Fruit fly (Drosophila melanogaster): ENCODE data around the gene CG17568.
A peak's percentile ranks its signal among the peaks of the same experiment; 100 is the strongest.

The CG17568 gene

dm6 chr2L:19142176-19142870, 39.2 kb downstream of the CG17568 start:
- TF ChIP-seq rn (GFP tag; IDR thresholded peaks at IDR 0.05) (no peak), CG10348 (GFP tag; IDR thresholded peaks at IDR 0.05) (no peak), CG13204 (GFP tag; optimal IDR thresholded peaks at IDR 0.05) (no peak), gl (tag; optimal IDR thresholded peaks at IDR 0.05) (no peak), Ets98B (GFP tag; IDR thresholded peaks at IDR 0.05) (0 out of 2 replicates have a peak, but pooled peaks have one; percentile 4), EcR (GFP tag; optimal IDR thresholded peaks at IDR 0.05) (peak; percentile 97), CG32121 (GFP tag; IDR thresholded peaks at IDR 0.05) (no peak), Pif1A (GFP tag; optimal IDR thresholded peaks at IDR 0.05) (peak; percentile 62), CG9948 (tag; optimal IDR thresholded peaks at IDR 0.05) (peak; percentile 73), Pif1B (GFP tag; optimal IDR thresholded peaks at IDR 0.05) (peak; percentile 7), CG17806 (tag; optimal IDR thresholded peaks at IDR 0.05) (peak; percentile 81), D1 (tag; optimal IDR thresholded peaks at IDR 0.05) (peak; percentile 35), CG4496 (GFP tag; IDR thresholded peaks at IDR 0.05) (peak; percentile 74), fd96Ca (GFP tag; IDR thresholded peaks at IDR 0.05) (0 out of 3 replicates have a peak, but pooled peaks have one; percentile 7), CG14655 (GFP tag; optimal IDR thresholded peaks at IDR 0.05) (peak; percentile 84), CG8301 (tag; optimal IDR thresholded peaks at IDR 0.05) (peak; percentile 77), CG12605 (GFP tag; IDR thresholded peaks at IDR 0.05) (no peak), CG34367 (tag; optimal IDR thresholded peaks at IDR 0.05) (peak; percentile 51), Snoo (tag; optimal IDR thresholded peaks at IDR 0.05) (peak; percentile 28), CG15710 (tag; optimal IDR thresholded peaks at IDR 0.05) (peak; percentile 63), CG8159 (tag; optimal IDR thresholded peaks at IDR 0.05) (peak; percentile 72)

DNA sequence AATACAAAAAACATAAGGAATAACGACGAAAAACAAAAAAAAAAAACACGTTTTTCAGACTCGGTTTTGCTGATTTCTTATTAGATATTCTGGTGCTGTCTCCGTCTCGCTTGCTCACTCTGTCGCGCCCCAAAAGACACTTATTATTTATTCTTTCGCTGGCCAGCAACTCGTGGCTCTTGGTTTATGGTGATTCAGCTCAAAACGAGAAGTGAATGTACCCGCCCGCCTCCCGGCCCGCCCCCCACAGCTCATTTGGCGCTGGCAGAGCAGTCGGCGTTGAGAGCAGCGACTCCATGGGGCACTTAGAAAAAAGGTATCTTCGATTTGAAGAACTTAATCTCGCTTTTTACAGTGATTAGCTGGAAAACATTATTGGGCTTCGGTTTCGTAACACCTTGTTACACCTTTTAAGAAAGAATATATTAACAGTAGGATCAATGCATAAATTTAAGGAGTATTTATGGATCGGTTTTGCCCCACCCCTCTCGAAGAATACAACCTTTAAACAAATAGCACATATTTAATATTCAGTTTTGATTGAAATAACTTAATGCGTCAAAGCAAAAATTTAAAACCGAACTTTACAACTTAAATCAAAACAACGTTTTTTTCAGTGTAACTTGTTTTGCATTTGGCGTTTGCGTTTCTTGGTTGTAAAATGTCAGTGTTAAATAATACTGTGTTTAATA, 39.9 kb downstream of the CG17568 start:
- TF ChIP-seq CG10348 (GFP tag; IDR thresholded peaks at IDR 0.05) (no peak), CG4496 (GFP tag; IDR thresholded peaks at IDR 0.05) (peak; percentile 85), CG32121 (GFP tag; IDR thresholded peaks at IDR 0.05) (peak; percentile 77), rn (GFP tag; IDR thresholded peaks at IDR 0.05) (peak; percentile 56), CG8301 (tag; optimal IDR thresholded peaks at IDR 0.05) (peak; percentile 96), fd96Ca (GFP tag; IDR thresholded peaks at IDR 0.05) (peak; percentile 70; the same call in 2 of the 3 replicates), CG9948 (tag; optimal IDR thresholded peaks at IDR 0.05) (peak; percentile 86), D1 (tag; optimal IDR thresholded peaks at IDR 0.05) (peak; percentile 36), gl (tag; optimal IDR thresholded peaks at IDR 0.05) (peak; percentile 28), Pif1A (GFP tag; optimal IDR thresholded peaks at IDR 0.05) (peak; percentile 84), CG17806 (tag; optimal IDR thresholded peaks at IDR 0.05) (peak; percentile 81), CG12605 (GFP tag; IDR thresholded peaks at IDR 0.05) (0 out of 2 replicates have a peak, but pooled peaks have one; percentile 17), CG14655 (GFP tag; optimal IDR thresholded peaks at IDR 0.05) (peak; percentile 97), CG34367 (tag; optimal IDR thresholded peaks at IDR 0.05) (peak; percentile 72), EcR (GFP tag; optimal IDR thresholded peaks at IDR 0.05) (no peak), CG13204 (GFP tag; optimal IDR thresholded peaks at IDR 0.05) (no peak), Pif1B (GFP tag; optimal IDR thresholded peaks at IDR 0.05) (peak; percentile 75), Ets98B (GFP tag; IDR thresholded peaks at IDR 0.05) (no peak), CG15710 (tag; optimal IDR thresholded peaks at IDR 0.05) (peak; percentile 56), CG8159 (tag; optimal IDR thresholded peaks at IDR 0.05) (peak; percentile 80), Snoo (tag; optimal IDR thresholded peaks at IDR 0.05) (peak; percentile 88)

- no peak for TF ChIP-seq gl (tag; optimal IDR thresholded peaks at IDR 0.05)
- no peak for TF ChIP-seq CG10348 (GFP tag; IDR thresholded peaks at IDR 0.05)
- peak; percentile 17 for TF ChIP-seq CG8159 (tag; optimal IDR thresholded peaks at IDR 0.05)
- TF ChIP-seq CG14655 (GFP tag; optimal IDR thresholded peaks at IDR 0.05), result peak; percentile 48
- TF ChIP-seq CG9948 (tag; optimal IDR thresholded peaks at IDR 0.05), result no peak
- no peak for TF ChIP-seq Ets98B (GFP tag; IDR thresholded peaks at IDR 0.05)
- peak; percentile 5 for TF ChIP-seq CG15710 (tag; optimal IDR thresholded peaks at IDR 0.05)
- TF ChIP-seq Pif1A (GFP tag; optimal IDR thresholded peaks at IDR 0.05), result peak; percentile 49
- no peak for TF ChIP-seq Snoo (tag; optimal IDR thresholded peaks at IDR 0.05)
- no peak for TF ChIP-seq CG13204 (GFP tag; optimal IDR thresholded peaks at IDR 0.05)
- no peak for TF ChIP-seq CG12605 (GFP tag; IDR thresholded peaks at IDR 0.05)
- peak; percentile 61 for TF ChIP-seq CG8301 (tag; optimal IDR thresholded peaks at IDR 0.05)
- no peak; the same call in 2 of the 3 replicates for TF ChIP-seq CG4496 (GFP tag; IDR thresholded peaks at IDR 0.05)
- TF ChIP-seq CG32121 (GFP tag; IDR thresholded peaks at IDR 0.05), result peak; percentile 29; the same call in 1 of the 2 replicates
- peak; percentile 17 for TF ChIP-seq Pif1B (GFP tag; optimal IDR thresholded peaks at IDR 0.05)
- TF ChIP-seq CG34367 (tag; optimal IDR thresholded peaks at IDR 0.05), result peak; percentile 13
- peak; percentile 72 for TF ChIP-seq fd96Ca (GFP tag; IDR thresholded peaks at IDR 0.05)
- TF ChIP-seq EcR (GFP tag; optimal IDR thresholded peaks at IDR 0.05), result no peak
- TF ChIP-seq D1 (tag; optimal IDR thresholded peaks at IDR 0.05), result no peak
- TF ChIP-seq CG17806 (tag; optimal IDR thresholded peaks at IDR 0.05), result peak; percentile 25
- no peak for TF ChIP-seq rn (GFP tag; IDR thresholded peaks at IDR 0.05)
Measured at dm6 chr2L:19140984-19141262, 40.6 kb downstream of the CG17568 start.

DNA sequence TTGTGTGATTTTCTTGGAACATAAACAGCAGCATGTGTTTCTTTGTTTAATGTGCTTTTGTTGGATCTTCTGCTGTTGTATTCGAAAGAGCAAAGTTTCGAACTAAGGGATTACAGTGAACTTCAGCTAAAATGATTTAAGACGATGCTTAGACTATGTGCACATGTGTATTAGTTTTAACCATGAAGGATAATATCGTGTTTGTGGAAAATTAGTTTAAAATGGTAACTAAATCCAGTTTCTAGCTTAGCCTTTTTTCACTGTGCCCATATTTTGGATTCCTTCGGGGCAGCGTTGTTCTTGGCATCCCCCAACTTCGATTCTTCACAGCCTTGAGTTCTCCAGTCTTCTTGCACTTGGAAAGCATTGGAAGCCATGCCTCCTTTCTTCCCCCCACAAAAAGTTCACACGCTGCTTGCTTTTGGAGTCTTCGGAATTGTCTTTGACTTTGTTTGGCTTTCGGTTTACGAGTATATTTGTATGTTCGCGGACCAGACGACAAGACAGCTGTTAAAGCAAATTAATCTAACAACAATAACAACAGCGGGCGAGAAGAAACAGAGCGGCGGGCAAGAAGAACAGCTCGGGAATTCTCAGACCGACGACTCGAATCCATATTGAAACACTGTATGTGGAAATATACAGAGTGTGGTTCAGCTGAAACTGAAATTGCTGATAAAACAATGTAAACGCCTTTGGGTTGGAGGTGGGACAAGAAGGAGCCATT, 41.1 kb downstream of the CG17568 start:
- TF ChIP-seq CG12605 (GFP tag; IDR thresholded peaks at IDR 0.05), result no peak
- peak; percentile 57 for TF ChIP-seq CG8159 (tag; optimal IDR thresholded peaks at IDR 0.05)
- peak; percentile 16 for TF ChIP-seq gl (tag; optimal IDR thresholded peaks at IDR 0.05)
- TF ChIP-seq CG9948 (tag; optimal IDR thresholded peaks at IDR 0.05), result peak; percentile 10
- TF ChIP-seq CG34367 (tag; optimal IDR thresholded peaks at IDR 0.05), result no peak
- TF ChIP-seq CG14655 (GFP tag; optimal IDR thresholded peaks at IDR 0.05), result peak; percentile 25
- TF ChIP-seq CG4496 (GFP tag; IDR thresholded peaks at IDR 0.05), result no peak
- no peak for TF ChIP-seq CG15710 (tag; optimal IDR thresholded peaks at IDR 0.05)
- TF ChIP-seq Pif1A (GFP tag; optimal IDR thresholded peaks at IDR 0.05), result peak; percentile 6
- peak; percentile 49 for TF ChIP-seq CG17806 (tag; optimal IDR thresholded peaks at IDR 0.05)
